Worm (Caenorhabditis elegans): ENCODE data around the gene uda-1.

Gene uda-1

ce11 chrV:10011623-10012022 lies 7.1 kb downstream of the uda-1 start, which contains the start of gene lea-1:
Gene lea-1 (plus strand): TSS chrV:10011923.
- TF ChIP-seq ceh-43 (GFP tag; optimal IDR thresholded peaks at IDR 0.05) (no peak), lsy-2 (tag; optimal IDR thresholded peaks at IDR 0.05) (no peak), elt-1 (tag; optimal IDR thresholded peaks at IDR 0.05; ENCODE audit: borderline replicate concordance, insufficient read depth) (no peak), mls-2 (tag; optimal IDR thresholded peaks at IDR 0.05) (no peak), lin-13 (tag; optimal IDR thresholded peaks at IDR 0.05) (no peak), ceh-39 (tag; optimal IDR thresholded peaks at IDR 0.05) (no peak), ces-1 (GFP tag; optimal IDR thresholded peaks at IDR 0.05) (no peak), lin-32 (GFP tag; optimal IDR thresholded peaks at IDR 0.05) (no peak), zip-8 (tag; optimal IDR thresholded peaks at IDR 0.05) (no peak), snpc-4 (tag; optimal IDR thresholded peaks at IDR 0.05) (no peak), unc-39 (tag; optimal IDR thresholded peaks at IDR 0.05) (no peak), drap-1 (GFP tag; optimal IDR thresholded peaks at IDR 0.05) (no peak), sem-2 (GFP tag; optimal IDR thresholded peaks at IDR 0.05) (no peak), bed-3 (GFP tag; optimal IDR thresholded peaks at IDR 0.05) (no peak), ceh-83 (GFP tag; optimal IDR thresholded peaks at IDR 0.05) (no peak), ztf-11 (tag; optimal IDR thresholded peaks at IDR 0.05) (no peak), mep-1 (tag; optimal IDR thresholded peaks at IDR 0.05) (no peak), nhr-2 (tag; optimal IDR thresholded peaks at IDR 0.05) (no peak), sptf-1 (tag; optimal IDR thresholded peaks at IDR 0.05) (no peak), nhr-76 (tag; optimal IDR thresholded peaks at IDR 0.05) (no peak)

- TF ChIP-seq ceh-39 (tag; optimal IDR thresholded peaks at IDR 0.05), result no peak
- TF ChIP-seq nhr-28 (tag; optimal IDR thresholded peaks at IDR 0.05), result no peak
- no peak for TF ChIP-seq mab-5 (tag; optimal IDR thresholded peaks at IDR 0.05)
- peak; percentile 38 for TF ChIP-seq elt-3 (tag; optimal IDR thresholded peaks at IDR 0.05)
Observed at ce11 chrV:10012639-10013038, 8.1 kb downstream of the uda-1 start.

ce11 chrV:10018291-10018690 lies 13.7 kb downstream of the uda-1 start:
- TF ChIP-seq elt-1 (tag; optimal IDR thresholded peaks at IDR 0.05; ENCODE audit: borderline replicate concordance, insufficient read depth) (no peak), nhr-2 (tag; optimal IDR thresholded peaks at IDR 0.05) (no peak), unc-120 (tag; optimal IDR thresholded peaks at IDR 0.05; ENCODE audit: poor library complexity, severe bottlenecking) (no peak), ceh-39 (tag; optimal IDR thresholded peaks at IDR 0.05) (no peak), blmp-1 (tag; optimal IDR thresholded peaks at IDR 0.05) (no peak), nhr-28 (tag; optimal IDR thresholded peaks at IDR 0.05) (no peak), tbx-8 (GFP tag; optimal IDR thresholded peaks at IDR 0.05) (no peak), M03D4.4 (tag; optimal IDR thresholded peaks at IDR 0.05) (no peak), ces-1 (GFP tag; optimal IDR thresholded peaks at IDR 0.05) (no peak), zip-8 (tag; optimal IDR thresholded peaks at IDR 0.05) (no peak), lin-32 (GFP tag; optimal IDR thresholded peaks at IDR 0.05) (no peak), hlh-1 (tag; optimal IDR thresholded peaks at IDR 0.05) (no peak), lin-13 (tag; optimal IDR thresholded peaks at IDR 0.05) (no peak), sem-2 (GFP tag; optimal IDR thresholded peaks at IDR 0.05) (no peak), ztf-11 (tag; optimal IDR thresholded peaks at IDR 0.05) (no peak), ham-2 (GFP tag; optimal IDR thresholded peaks at IDR 0.05) (no peak), unc-62 (GFP tag; optimal IDR thresholded peaks at IDR 0.05) (no peak), flh-1 (GFP tag; optimal IDR thresholded peaks at IDR 0.05) (no peak), nhr-12 (tag; optimal IDR thresholded peaks at IDR 0.05) (no peak), bed-3 (GFP tag; optimal IDR thresholded peaks at IDR 0.05) (no peak)

ce11 chrV:10019083-10019624 lies 14.6 kb downstream of the uda-1 start:
- TF ChIP-seq ces-1 (GFP tag; optimal IDR thresholded peaks at IDR 0.05) (no peak), unc-39 (tag; optimal IDR thresholded peaks at IDR 0.05) (no peak), pha-4 (tag; optimal IDR thresholded peaks at IDR 0.05) (no peak), cnd-1 (tag; optimal IDR thresholded peaks at IDR 0.05) (no peak), sem-2 (GFP tag; optimal IDR thresholded peaks at IDR 0.05) (no peak), nhr-12 (tag; optimal IDR thresholded peaks at IDR 0.05) (no peak), M03D4.4 (tag; optimal IDR thresholded peaks at IDR 0.05) (no peak), drap-1 (GFP tag; optimal IDR thresholded peaks at IDR 0.05) (no peak), flh-1 (GFP tag; optimal IDR thresholded peaks at IDR 0.05) (no peak), unc-62 (GFP tag; optimal IDR thresholded peaks at IDR 0.05) (no peak), nhr-237 (tag; optimal IDR thresholded peaks at IDR 0.05) (no peak), snpc-4 (tag; optimal IDR thresholded peaks at IDR 0.05) (no peak), mep-1 (tag; optimal IDR thresholded peaks at IDR 0.05) (no peak), blmp-1 (tag; optimal IDR thresholded peaks at IDR 0.05) (no peak), nhr-76 (tag; optimal IDR thresholded peaks at IDR 0.05) (no peak), lin-13 (tag; optimal IDR thresholded peaks at IDR 0.05) (no peak), ceh-39 (tag; optimal IDR thresholded peaks at IDR 0.05) (no peak), elt-1 (tag; optimal IDR thresholded peaks at IDR 0.05; ENCODE audit: borderline replicate concordance, insufficient read depth) (no peak)

Data from whole organism, mixed stage, embryonic.